Fruit fly (Drosophila melanogaster) S2 (cell line): ENCODE measurements around the gene CG32206.

ENCODE experiments used
- CG8478 ChIP-seq: fragments of >200 bp; optimal IDR thresholded peaks from 2 replicates; lab custom pipeline; 2018
- CTCF ChIP-seq, 2 experiments: fragments of >200 bp; optimal IDR thresholded peaks; 2 replicates each; lab custom pipeline; 2018

dm6 chr3L:19336678-19337077 is 76.0 kb downstream of the CG32206 start:
- TF ChIP-seq CG8478 (lab: Kevin White, UChicago) (no peak), CTCF (optimal IDR thresholded peaks at IDR 0.05; lab: Kevin White, UChicago) (no peak)
